Fruit fly (Drosophila melanogaster): ENCODE measurements around the gene AGO2.

Gene AGO2

dm6 chr3L:15537916-15538581 lies 15.9 kb upstream of the AGO2 start:
- TF ChIP-seq EcR (GFP tag; optimal IDR thresholded peaks at IDR 0.05) (peak in 1 of 2 experiments; percentile 19), pan (optimal IDR thresholded peaks at IDR 0.05) (no peak)

dm6 chr3L:15538582-15539490 lies 15.1 kb upstream of the AGO2 start:
- TF ChIP-seq Dll (optimal IDR thresholded peaks at IDR 0.05) = no peak
- no peak for TF ChIP-seq CG8478 (optimal IDR thresholded peaks at IDR 0.05)
- TF ChIP-seq usp (GFP tag; optimal IDR thresholded peaks at IDR 0.05) = no peak
- no peak for TF ChIP-seq psq (optimal IDR thresholded peaks at IDR 0.05)

- TF ChIP-seq EcR (GFP tag; optimal IDR thresholded peaks at IDR 0.05) (no peak), pan (optimal IDR thresholded peaks at IDR 0.05) (no peak), usp (GFP tag; optimal IDR thresholded peaks at IDR 0.05) (no peak), psq (optimal IDR thresholded peaks at IDR 0.05) (no peak), CG8478 (optimal IDR thresholded peaks at IDR 0.05) (no peak), Dll (optimal IDR thresholded peaks at IDR 0.05) (no peak)
Measured at dm6 chr3L:15539903-15540409, 14.0 kb upstream of the AGO2 start.

dm6 chr3L:15540682-15541081 lies 13.2 kb upstream of the AGO2 start:
- TF ChIP-seq usp (GFP tag; optimal IDR thresholded peaks at IDR 0.05) (no peak), CG8478 (optimal IDR thresholded peaks at IDR 0.05) (no peak), psq (optimal IDR thresholded peaks at IDR 0.05) (no peak), Dll (optimal IDR thresholded peaks at IDR 0.05) (no peak), pan (optimal IDR thresholded peaks at IDR 0.05) (no peak), EcR (GFP tag; optimal IDR thresholded peaks at IDR 0.05) (no peak)

- TF ChIP-seq Dll (optimal IDR thresholded peaks at IDR 0.05) = no peak
- no peak for TF ChIP-seq CG8478 (optimal IDR thresholded peaks at IDR 0.05)
- TF ChIP-seq usp (GFP tag; optimal IDR thresholded peaks at IDR 0.05) = no peak
- TF ChIP-seq EcR (GFP tag; optimal IDR thresholded peaks at IDR 0.05) = no peak
- TF ChIP-seq psq (optimal IDR thresholded peaks at IDR 0.05) = no peak
- no peak for TF ChIP-seq pan (optimal IDR thresholded peaks at IDR 0.05)
Measured at dm6 chr3L:15541281-15541680, 12.6 kb upstream of the AGO2 start.

dm6 chr3L:15543049-15543448 lies 10.9 kb upstream of the AGO2 start:
- TF ChIP-seq EcR (GFP tag; optimal IDR thresholded peaks at IDR 0.05) = no peak
- TF ChIP-seq usp (GFP tag; optimal IDR thresholded peaks at IDR 0.05) = no peak
- TF ChIP-seq Dll (optimal IDR thresholded peaks at IDR 0.05) = no peak
- no peak for TF ChIP-seq psq (optimal IDR thresholded peaks at IDR 0.05)
- no peak for TF ChIP-seq CG8478 (optimal IDR thresholded peaks at IDR 0.05)
- TF ChIP-seq pan (optimal IDR thresholded peaks at IDR 0.05) = no peak

dm6 chr3L:15543467-15543866 lies 10.4 kb upstream of the AGO2 start:
- TF ChIP-seq pan (optimal IDR thresholded peaks at IDR 0.05) (no peak), usp (GFP tag; optimal IDR thresholded peaks at IDR 0.05) (no peak), EcR (GFP tag; optimal IDR thresholded peaks at IDR 0.05) (no peak), CG8478 (optimal IDR thresholded peaks at IDR 0.05) (no peak), psq (optimal IDR thresholded peaks at IDR 0.05) (no peak), Dll (optimal IDR thresholded peaks at IDR 0.05) (no peak)

dm6 chr3L:15544455-15545415 lies 9.2 kb upstream of the AGO2 start:
- no peak for TF ChIP-seq pan (optimal IDR thresholded peaks at IDR 0.05)
- TF ChIP-seq EcR (GFP tag; optimal IDR thresholded peaks at IDR 0.05) = peak; percentile 69 to 76

dm6 chr3L:15547187-15547790 lies 6.6 kb upstream of the AGO2 start:
- peak; percentile 32 for TF ChIP-seq pan (optimal IDR thresholded peaks at IDR 0.05)
- TF ChIP-seq psq (optimal IDR thresholded peaks at IDR 0.05) = no peak

- TF ChIP-seq CG8478 (optimal IDR thresholded peaks at IDR 0.05) = no peak
- TF ChIP-seq psq (optimal IDR thresholded peaks at IDR 0.05) = no peak
Measured at dm6 chr3L:15548843-15549242, 5.1 kb upstream of the AGO2 start.

dm6 chr3L:15562727-15563057 lies 8.8 kb downstream of the AGO2 start:
- TF ChIP-seq pan (optimal IDR thresholded peaks at IDR 0.05) (no peak), EcR (GFP tag; optimal IDR thresholded peaks at IDR 0.05) (no peak), Dll (optimal IDR thresholded peaks at IDR 0.05) (no peak), psq (optimal IDR thresholded peaks at IDR 0.05) (no peak)
